In the genomic region with DNA sequence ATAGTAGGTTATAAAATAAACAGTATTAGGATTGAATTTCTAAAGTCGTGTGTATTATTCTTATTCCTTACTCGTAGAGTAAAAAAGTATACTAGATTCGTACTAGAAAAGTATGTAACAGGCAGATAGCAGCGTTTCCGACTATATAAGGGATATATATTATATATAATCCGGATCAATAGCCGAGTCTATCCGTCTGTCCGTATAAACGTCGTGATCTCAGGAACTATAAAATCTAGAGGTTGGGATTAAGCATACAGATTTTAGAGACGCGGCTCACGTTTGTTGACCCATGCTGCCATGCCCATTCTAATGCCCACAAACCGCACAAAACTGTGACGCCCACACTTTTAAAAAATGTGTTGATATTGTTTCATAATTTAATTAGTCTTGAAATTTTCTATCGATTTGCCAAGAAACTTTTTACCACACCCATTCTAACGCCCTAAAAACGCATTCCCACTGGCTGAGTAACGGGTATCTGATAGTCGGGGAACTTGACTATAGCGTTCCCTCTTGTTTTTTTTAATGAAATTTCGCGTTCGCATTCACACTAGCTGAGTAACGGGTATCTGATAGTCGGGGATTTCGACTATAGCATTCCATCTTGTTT, we compare ENCODE assay signal across 2 fruit fly cellular contexts.
TF ChIP-seq lines count a peak whose summit lies in the region.

CG9853 (minus strand) TSS at position 51 of the 613 bp plus-strand sequence.

- TF ChIP-seq CTCF in whole organism, embryonic (GFP tag; optimal IDR thresholded peaks at IDR 0.05; lab: Kevin White, UChicago), result no peak

TF ChIP-seq in whole organism, embryonic, 481 proteins besides CTCF, POLR2A, EP300 and RAD21:
- peak; percentile 70; the same call in 1 of the 3 replicates for TF ChIP-seq mld (GFP tag; IDR thresholded peaks at IDR 0.05; lab: Robert Waterston, UW; ENCODE audit: partially characterized antibody)
- no peak for TF ChIP-seq YL-1 (GFP tag; optimal IDR thresholded peaks at IDR 0.05; lab: Kevin White, UChicago)
- TF ChIP-seq CG16813 (GFP tag; IDR thresholded peaks at IDR 0.05; lab: Robert Waterston, UW; ENCODE audit: partially characterized antibody), result peak; percentile 5
- peak; percentile 60 for TF ChIP-seq tna (GFP tag; IDR thresholded peaks at IDR 0.05; lab: Robert Waterston, UW; ENCODE audit: partially characterized antibody)
- peak; percentile 55; the same call in 1 of the 2 replicates for TF ChIP-seq ato (GFP tag; IDR thresholded peaks at IDR 0.05; lab: Robert Waterston, UW; ENCODE audit: partially characterized antibody)
- TF ChIP-seq corto (GFP tag; optimal IDR thresholded peaks at IDR 0.05; lab: Kevin White, UChicago), result no peak
- TF ChIP-seq bbx (GFP tag; IDR thresholded peaks at IDR 0.05; lab: Robert Waterston, UW; ENCODE audit: partially characterized antibody), result peak; percentile 51; the same call in 1 of the 2 replicates
- peak; percentile 82 for TF ChIP-seq CG6791 (GFP tag; IDR thresholded peaks at IDR 0.05; lab: Robert Waterston, UW; ENCODE audit: partially characterized antibody)
- TF ChIP-seq nerfin-2 (GFP tag; IDR thresholded peaks at IDR 0.05; lab: Robert Waterston, UW; ENCODE audit: partially characterized antibody), result peak; percentile 57; the same call in 1 of the 2 replicates
- peak; percentile 26 for TF ChIP-seq sens (GFP tag; lab: Kevin White, UChicago)
- TF ChIP-seq Opbp (GFP tag; IDR thresholded peaks at IDR 0.05; lab: Robert Waterston, UW; ENCODE audit: partially characterized antibody), result peak; percentile 37; the same call in 2 of the 3 replicates
- no peak for TF ChIP-seq CrebB (tag; optimal IDR thresholded peaks at IDR 0.05; lab: Kevin White, UChicago)
- TF ChIP-seq CG7963 (GFP tag; IDR thresholded peaks at IDR 0.05; lab: Robert Waterston, UW; ENCODE audit: partially characterized antibody), result peak; percentile 70
- no peak for TF ChIP-seq CG4617 (GFP tag; optimal IDR thresholded peaks at IDR 0.05; lab: Kevin White, UChicago; ENCODE audit: borderline replicate concordance)
- no peak for TF ChIP-seq ap (GFP tag; IDR thresholded peaks at IDR 0.05; lab: Robert Waterston, UW)
- TF ChIP-seq hb (GFP tag; IDR thresholded peaks at IDR 0.05; lab: Robert Waterston, UW; ENCODE audit: partially characterized antibody), result 0 out of 3 replicates have a peak, but pooled peaks have one; percentile 6
- TF ChIP-seq Sry-δ (GFP tag; optimal IDR thresholded peaks at IDR 0.05; lab: Kevin White, UChicago), result no peak
- peak; percentile 36; the same call in 1 of the 2 replicates for TF ChIP-seq Bgb (GFP tag; IDR thresholded peaks at IDR 0.05; lab: Robert Waterston, UW; ENCODE audit: partially characterized antibody)
- peak; percentile 11 for TF ChIP-seq HLH4C (GFP tag; IDR thresholded peaks at IDR 0.05; lab: Robert Waterston, UW; ENCODE audit: partially characterized antibody)
- no peak for TF ChIP-seq CG6813 (GFP tag; optimal IDR thresholded peaks at IDR 0.05; lab: Kevin White, UChicago)
- TF ChIP-seq Myb (GFP tag; optimal IDR thresholded peaks at IDR 0.05; lab: Kevin White, UChicago), result no peak
- TF ChIP-seq amos (GFP tag; IDR thresholded peaks at IDR 0.05; lab: Robert Waterston, UW; ENCODE audit: partially characterized antibody), result peak; percentile 13; the same call in 1 of the 2 replicates
- peak; percentile 43 for TF ChIP-seq D19B (GFP tag; optimal IDR thresholded peaks at IDR 0.05; lab: Kevin White, UChicago)
- TF ChIP-seq CG13296 (GFP tag; optimal IDR thresholded peaks at IDR 0.05; lab: Kevin White, UChicago), result no peak
- peak; percentile 42 for TF ChIP-seq CG14860 (GFP tag; IDR thresholded peaks at IDR 0.05; lab: Robert Waterston, UW; ENCODE audit: partially characterized antibody)

TF ChIP-seq in whole organism, wandering third instar larva, 38 proteins besides CTCF, POLR2A, EP300 and RAD21:
- TF ChIP-seq Sp1 (GFP tag; optimal IDR thresholded peaks at IDR 0.05; lab: Kevin White, UChicago), result no peak
- no peak for TF ChIP-seq woc (GFP tag; optimal IDR thresholded peaks at IDR 0.05; lab: Kevin White, UChicago)
- no peak for TF ChIP-seq GATAd (GFP tag; optimal IDR thresholded peaks at IDR 0.05; lab: Kevin White, UChicago)
- TF ChIP-seq lola (GFP tag; optimal IDR thresholded peaks at IDR 0.05; lab: Kevin White, UChicago), result no peak
- no peak for TF ChIP-seq dsf (GFP tag; optimal IDR thresholded peaks at IDR 0.05; lab: Kevin White, UChicago; ENCODE audit: borderline replicate concordance)
- TF ChIP-seq Dfd (GFP tag; optimal IDR thresholded peaks at IDR 0.05; lab: Kevin White, UChicago), result peak; percentile 92
- TF ChIP-seq Hr83 (GFP tag; optimal IDR thresholded peaks at IDR 0.05; lab: Kevin White, UChicago; ENCODE audit: poor library complexity, severe bottlenecking), result no peak
TF ChIP-seq in whole organism, wandering third instar larva: peak in this region for 1.

Comparison
In these comparisons a context has a peak if more than half of its experiments do, and no peak if none do; other contexts are left out.
1. Of the 10 proteins assayed by ChIP-seq in both whole organism, embryonic and whole organism, wandering third instar larva: peak only in whole organism, embryonic: none; only in whole organism, wandering third instar larva: Dfd; in both: none; in neither: 9.